Worm (Caenorhabditis elegans): ENCODE measurements around the gene C25D7.9.

The C25D7.9 gene

ce11 chrV:15058965-15059364 is 6.0 kb upstream of the C25D7.9 start:
- no peak for TF ChIP-seq C34F6.9 (tag; optimal IDR thresholded peaks at IDR 0.05)
- TF ChIP-seq Y55F3AM.14 (GFP tag; optimal IDR thresholded peaks at IDR 0.05) = no peak
- no peak for TF ChIP-seq aly-2 (tag; optimal IDR thresholded peaks at IDR 0.05)
- no peak for TF ChIP-seq snpc-4 (tag; optimal IDR thresholded peaks at IDR 0.05)
- no peak for TF ChIP-seq unc-55 (GFP tag; optimal IDR thresholded peaks at IDR 0.05)
- no peak for TF ChIP-seq blmp-1 (tag; optimal IDR thresholded peaks at IDR 0.05; ENCODE audit: insufficient read depth)
- TF ChIP-seq egl-27 (tag; optimal IDR thresholded peaks at IDR 0.05) = no peak
- TF ChIP-seq zag-1 (tag; optimal IDR thresholded peaks at IDR 0.05) = no peak
- TF ChIP-seq unc-39 (tag; optimal IDR thresholded peaks at IDR 0.05) = no peak

- TF ChIP-seq C34F6.9 (tag; optimal IDR thresholded peaks at IDR 0.05) (peak; percentile 39), gmeb-1 (tag; optimal IDR thresholded peaks at IDR 0.05) (peak; percentile 75), peb-1 (tag; optimal IDR thresholded peaks at IDR 0.05) (no peak), nhr-129 (tag; optimal IDR thresholded peaks at IDR 0.05) (peak; percentile 36)
Observed at ce11 chrV:15059534-15059933, 5.4 kb upstream of the C25D7.9 start, which contains the start of the genes mcm-3 and C25D7.15. mcm-3 (minus strand) TSS chrV:15059599. C25D7.15 (plus strand) TSS chrV:15059808.

- no peak for TF ChIP-seq lin-13 (GFP tag; optimal IDR thresholded peaks at IDR 0.05)
- TF ChIP-seq alr-1 (tag; optimal IDR thresholded peaks at IDR 0.05) = no peak
- TF ChIP-seq nhr-11 (tag; optimal IDR thresholded peaks at IDR 0.05) = no peak
- no peak for TF ChIP-seq ZK546.5 (tag; optimal IDR thresholded peaks at IDR 0.05)
- TF ChIP-seq nhr-23 (tag; optimal IDR thresholded peaks at IDR 0.05) = no peak
- TF ChIP-seq skn-1 (tag; optimal IDR thresholded peaks at IDR 0.05) = no peak
- no peak for TF ChIP-seq lin-39 (tag; optimal IDR thresholded peaks at IDR 0.05)
- no peak for TF ChIP-seq sem-4 (tag; optimal IDR thresholded peaks at IDR 0.05)
- no peak for TF ChIP-seq nhr-129 (tag; optimal IDR thresholded peaks at IDR 0.05)
- TF ChIP-seq nhr-12 (tag; optimal IDR thresholded peaks at IDR 0.05) = no peak
- no peak for TF ChIP-seq nhr-237 (tag; optimal IDR thresholded peaks at IDR 0.05)
Observed at ce11 chrV:15060595-15060994, 4.3 kb upstream of the C25D7.9 start.

- TF ChIP-seq ceh-16 (tag; optimal IDR thresholded peaks at IDR 0.05) = no peak
- no peak for TF ChIP-seq skn-1 (tag; optimal IDR thresholded peaks at IDR 0.05)
- no peak for TF ChIP-seq peb-1 (tag; optimal IDR thresholded peaks at IDR 0.05)
- TF ChIP-seq ztf-1 (GFP tag; conservative IDR thresholded peaks at IDR 0.05) = no peak
- TF ChIP-seq elt-3 (tag; optimal IDR thresholded peaks at IDR 0.05) = no peak
- TF ChIP-seq crh-2 (tag; optimal IDR thresholded peaks at IDR 0.05) = no peak
- no peak for TF ChIP-seq ama-1 (optimal IDR thresholded peaks at IDR 0.05)
- TF ChIP-seq sem-4 (tag; optimal IDR thresholded peaks at IDR 0.05) = no peak
- no peak for TF ChIP-seq lin-11 (tag; optimal IDR thresholded peaks at IDR 0.05)
Observed at ce11 chrV:15063987-15064386, 948 bp upstream of the C25D7.9 start, which contains the start of gene rap-2. rap-2 (minus strand) TSS chrV:15064087.

- no peak for TF ChIP-seq blmp-1 (tag; optimal IDR thresholded peaks at IDR 0.05; ENCODE audit: insufficient read depth)
- TF ChIP-seq nhr-23 (tag; optimal IDR thresholded peaks at IDR 0.05) = no peak
- no peak for TF ChIP-seq nhr-6 (tag; optimal IDR thresholded peaks at IDR 0.05)
- TF ChIP-seq Y55F3AM.14 (GFP tag; optimal IDR thresholded peaks at IDR 0.05) = no peak
- no peak for TF ChIP-seq ZK546.5 (tag; optimal IDR thresholded peaks at IDR 0.05)
- TF ChIP-seq lin-13 (GFP tag; optimal IDR thresholded peaks at IDR 0.05) = no peak
- no peak for TF ChIP-seq mbf-1 (tag; optimal IDR thresholded peaks at IDR 0.05)
- no peak for TF ChIP-seq sma-9 (GFP tag; optimal IDR thresholded peaks at IDR 0.05)
- no peak for TF ChIP-seq sma-9 (tag; optimal IDR thresholded peaks at IDR 0.05)
- no peak for TF ChIP-seq peb-1 (tag; optimal IDR thresholded peaks at IDR 0.05)
- TF ChIP-seq nhr-25 (tag; optimal IDR thresholded peaks at IDR 0.05) = no peak
- TF ChIP-seq lin-11 (tag; optimal IDR thresholded peaks at IDR 0.05) = no peak
- no peak for TF ChIP-seq mab-5 (tag; optimal IDR thresholded peaks at IDR 0.05)
- TF ChIP-seq unc-62 (GFP tag; optimal IDR thresholded peaks at IDR 0.05) = no peak
- no peak for TF ChIP-seq zag-1 (tag; optimal IDR thresholded peaks at IDR 0.05)
- no peak for TF ChIP-seq egl-27 (tag; optimal IDR thresholded peaks at IDR 0.05)
- TF ChIP-seq sma-3 (GFP tag; optimal IDR thresholded peaks at IDR 0.05) = no peak
Observed at ce11 chrV:15065837-15066348, 958 bp downstream of the C25D7.9 start, which contains the start of gene otub-1. otub-1 (plus strand) TSS chrV:15066298.
